Worm (Caenorhabditis elegans) whole organism, late embryonic: Measurements from ENCODE around the gene F37C4.4.

Experiments
- Y22D7AL.16 ChIP-seq: sonication (generic microtip); optimal IDR thresholded peaks from 2 replicates; lab custom pipeline; 2016; ENCODE audit warnings: missing genetic modification characterization, missing compliant biosample characterization
- ceh-19 ChIP-seq: fragments of 200-800 bp; sonication (Bioruptor generic); optimal IDR thresholded peaks from 2 replicates; lab custom pipeline; 2018; ENCODE audit warnings: mild to moderate bottlenecking, missing genetic modification characterization, missing compliant biosample characterization
- ceh-22 ChIP-seq: sonication (generic microtip); optimal IDR thresholded peaks from 2 replicates; lab custom pipeline; 2017; ENCODE audit warnings: missing biosample characterization, missing genetic modification characterization
- ceh-48 ChIP-seq: sonication (generic microtip); optimal IDR thresholded peaks from 2 replicates; lab custom pipeline; 2016; ENCODE audit warnings: missing genetic modification characterization, inconsistent platforms, missing compliant biosample characterization
- ceh-6 ChIP-seq: fragments of 200-800 bp; sonication (Bioruptor generic); optimal IDR thresholded peaks from 2 replicates; lab custom pipeline; 2018; ENCODE audit warnings: mild to moderate bottlenecking, missing genetic modification characterization, missing compliant biosample characterization
- dmd-4 ChIP-seq: sonication (generic microtip); optimal IDR thresholded peaks from 2 replicates; lab custom pipeline; 2016; ENCODE audit warnings: borderline replicate concordance, missing genetic modification characterization, missing compliant biosample characterization
- fkh-10 ChIP-seq: fragments of 150-350 bp; optimal IDR thresholded peaks from 2 replicates; lab custom pipeline; 2014; ENCODE audit warnings: missing biosample characterization, missing genetic modification reagents, missing genetic modification characterization
- lin-11 ChIP-seq: fragments of 200-800 bp; sonication (Bioruptor generic); optimal IDR thresholded peaks from 2 replicates; lab custom pipeline; 2018; ENCODE audit warnings: mild to moderate bottlenecking, missing genetic modification characterization, missing compliant biosample characterization
- nfya-1 ChIP-seq: sonication (generic microtip); optimal IDR thresholded peaks from 2 replicates; lab custom pipeline; 2017; ENCODE audit warnings: missing genetic modification characterization, mild to moderate bottlenecking, missing compliant biosample characterization, antibody characterized with exemption, moderate library complexity
- pha-4 ChIP-seq: fragments of 150-350 bp; optimal IDR thresholded peaks from 2 replicates; lab custom pipeline; 2018; ENCODE audit warnings: missing biosample characterization, missing genetic modification reagents, missing genetic modification characterization
- pqm-1 ChIP-seq: sonication (generic microtip); optimal IDR thresholded peaks from 2 replicates; lab custom pipeline; 2016; ENCODE audit warnings: missing genetic modification characterization, missing compliant biosample characterization
- rnt-1 ChIP-seq: sonication (generic microtip); optimal IDR thresholded peaks from 2 replicates; lab custom pipeline; 2016; ENCODE audit warnings: missing genetic modification characterization, missing compliant biosample characterization
- unc-42 ChIP-seq: sonication (generic microtip); optimal IDR thresholded peaks from 2 replicates; lab custom pipeline; 2016; ENCODE audit warnings: missing genotype, missing genetic modification characterization, missing compliant biosample characterization
- zip-5 ChIP-seq: sonication (generic microtip); optimal IDR thresholded peaks from 2 replicates; lab custom pipeline; 2016; ENCODE audit warnings: missing genetic modification characterization, missing compliant biosample characterization

DNA sequence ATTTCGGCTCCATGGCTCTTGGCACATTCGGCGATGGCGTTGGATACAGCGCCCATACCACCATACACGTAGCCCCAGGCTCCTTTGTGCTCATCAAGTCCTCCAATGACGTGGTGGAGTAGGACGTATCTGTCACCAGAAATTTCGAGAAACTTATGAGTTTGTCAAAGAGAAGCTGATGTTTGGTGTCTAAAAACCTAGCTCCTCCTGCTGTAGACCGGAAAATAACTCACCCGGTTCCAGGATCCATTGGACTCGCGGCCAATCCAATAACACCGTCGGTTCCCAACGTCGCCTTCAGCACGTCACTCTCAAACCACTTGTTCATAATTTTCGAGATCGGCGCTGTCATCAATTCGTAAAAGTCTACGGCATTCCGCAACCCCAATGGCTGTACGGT, 9.8 kb downstream of the F37C4.4 start:
- no peak for TF ChIP-seq Y22D7AL.16 (tag; lab: Kevin White, UChicago)
- no peak for TF ChIP-seq nfya-1 (tag; lab: Kevin White, UChicago)
- TF ChIP-seq pha-4 (tag; lab: Kevin White, UChicago), result no peak
- TF ChIP-seq dmd-4, result no peak
- no peak for TF ChIP-seq fkh-10 (GFP tag; lab: Kevin White, UChicago)
- no peak for TF ChIP-seq pqm-1 (tag; lab: Kevin White, UChicago)
- no peak for TF ChIP-seq unc-42
- no peak for TF ChIP-seq ceh-19 (GFP tag; lab: Kevin White, UChicago)
- no peak for TF ChIP-seq rnt-1 (tag; lab: Kevin White, UChicago)
- TF ChIP-seq ceh-22, result no peak
- TF ChIP-seq zip-5 (tag; lab: Kevin White, UChicago), result no peak
- no peak for TF ChIP-seq lin-11 (tag; lab: Kevin White, UChicago)
- no peak for TF ChIP-seq ceh-48 (tag; lab: Kevin White, UChicago)
- TF ChIP-seq ceh-6, result no peak
